Worm (Caenorhabditis elegans) whole organism, L4 larva: ENCODE measurements around the gene ifa-4.
A peak's percentile ranks its signal among the peaks of the same experiment; 100 is the strongest.

Source experiments
- F26F4.8 ChIP-seq: fragments of 200-800 bp; sonication (Bioruptor generic); conservative IDR thresholded peaks from 2 replicates; pipeline ENCODE4 v1.3.6; 2022; ENCODE audit warnings: missing genetic modification characterization, missing compliant biosample characterization
- F44E2.7 ChIP-seq: fragments of 200-800 bp; sonication (Bioruptor generic); IDR thresholded peaks from 2 replicates; pipeline ENCODE4 v2.1.2; 2022; ENCODE audit warnings: missing genetic modification characterization, missing compliant biosample characterization
- F49E8.2 ChIP-seq: sonication (generic microtip); optimal IDR thresholded peaks from 2 replicates; lab custom pipeline; 2016; ENCODE audit warnings: missing compliant biosample characterization, mild to moderate bottlenecking, missing genetic modification characterization, borderline replicate concordance
- Y105C5A.15 ChIP-seq: fragments of 200-800 bp; sonication (Bioruptor generic); IDR thresholded peaks from 2 replicates; pipeline ENCODE4 v1.3.6; 2022; ENCODE audit warnings: missing genetic modification characterization, missing compliant biosample characterization
- ZK337.2 ChIP-seq: fragments of 200-800 bp; sonication (Bioruptor generic); IDR thresholded peaks from 2 replicates; pipeline ENCODE4 v1.3.6; 2022; ENCODE audit warnings: missing genetic modification reagents, missing genetic modification characterization, missing compliant biosample characterization
- ZK546.5 ChIP-seq, 2 experiments: sonication (generic microtip); optimal IDR thresholded peaks; 2 replicates each; lab custom pipeline; 2017; ENCODE audit warnings: missing biosample characterization in 2 of 2, missing genetic modification characterization in 2 of 2
- attf-4 ChIP-seq: sonication (generic microtip); optimal IDR thresholded peaks from 3 replicates; lab custom pipeline; 2017; ENCODE audit warnings: missing biosample characterization, missing genetic modification characterization
- ceh-28 ChIP-seq: fragments of 150-350 bp; optimal IDR thresholded peaks from 2 replicates; lab custom pipeline; 2014; ENCODE audit warnings: missing biosample characterization, missing genetic modification reagents, missing genetic modification characterization
- ceh-32 ChIP-seq: sonication (generic microtip); optimal IDR thresholded peaks from 2 replicates; lab custom pipeline; 2016; ENCODE audit warnings: mild to moderate bottlenecking, missing genetic modification characterization, missing compliant biosample characterization; ENCODE audit not compliant: poor library complexity
- ceh-44 ChIP-seq: fragments of 200-800 bp; sonication (Bioruptor generic); IDR thresholded peaks from 2 replicates; pipeline ENCODE4 v1.3.6; 2022; ENCODE audit warnings: missing genetic modification reagents, missing genetic modification characterization, missing compliant biosample characterization
- ceh-62 ChIP-seq: sonication (generic microtip); optimal IDR thresholded peaks from 2 replicates; lab custom pipeline; 2017; ENCODE audit warnings: missing biosample characterization, missing genetic modification characterization
- ceh-82 ChIP-seq: sonication (generic microtip); optimal IDR thresholded peaks from 2 replicates; lab custom pipeline; 2017; ENCODE audit warnings: missing biosample characterization, missing genetic modification characterization
- ces-1 ChIP-seq: fragments of 150-350 bp; sonication (generic microtip); optimal IDR thresholded peaks from 4 replicates; lab custom pipeline; 2014; ENCODE audit warnings: missing biosample characterization, missing genetic modification reagents, missing genetic modification characterization
- daf-8 ChIP-seq: fragments of 200-800 bp; sonication (Bioruptor generic); IDR thresholded peaks from 2 replicates; pipeline ENCODE4 v1.3.6; 2022; ENCODE audit warnings: missing genetic modification characterization, missing compliant biosample characterization
- dmd-9 ChIP-seq: fragments of 200-800 bp; sonication (Bioruptor generic); IDR thresholded peaks from 2 replicates; pipeline ENCODE4 v1.3.6; 2022; ENCODE audit warnings: missing genetic modification reagents, missing genetic modification characterization, missing compliant biosample characterization
- dve-1 ChIP-seq: sonication (generic microtip); optimal IDR thresholded peaks from 2 replicates; lab custom pipeline; 2017; ENCODE audit warnings: antibody characterized with exemption, mild to moderate bottlenecking, missing genetic modification characterization, missing compliant biosample characterization; ENCODE audit not compliant: insufficient read depth
- egl-43 ChIP-seq: fragments of 200-800 bp; sonication (Bioruptor generic); IDR thresholded peaks from 2 replicates; pipeline ENCODE4 v1.3.6; 2022; ENCODE audit warnings: missing genetic modification reagents, missing genetic modification characterization, missing compliant biosample characterization
- fkh-10 ChIP-seq: fragments of 150-350 bp; optimal IDR thresholded peaks from 2 replicates; lab custom pipeline; 2014; ENCODE audit warnings: missing biosample characterization, missing genetic modification reagents, missing genetic modification characterization
- hif-1 ChIP-seq, 2 experiments: sonication (generic microtip); optimal IDR thresholded peaks; 2 replicates each; lab custom pipeline; 2016 to 2017; ENCODE audit warnings: missing compliant biosample characterization in 2 of 2, missing genetic modification characterization in 2 of 2, missing genetic modification reagents in 2 of 2, missing genotype in 2 of 2, mild to moderate bottlenecking in 1 of 2
- hlh-30 ChIP-seq: sonication (generic microtip); optimal IDR thresholded peaks from 2 replicates; lab custom pipeline; 2017; ENCODE audit warnings: antibody characterized with exemption, mild to moderate bottlenecking, missing genetic modification characterization, missing compliant biosample characterization; ENCODE audit not compliant: insufficient read depth
- jun-1 ChIP-seq: fragments of 150-350 bp; optimal IDR thresholded peaks from 2 replicates; lab custom pipeline; 2014; ENCODE audit warnings: missing biosample characterization, missing genetic modification reagents, missing genetic modification characterization
- lin-13 ChIP-seq: fragments of 150-350 bp; optimal IDR thresholded peaks from 2 replicates; lab custom pipeline; 2014; ENCODE audit warnings: missing biosample characterization, missing genetic modification reagents, missing genetic modification characterization
- lin-15B ChIP-seq: fragments of 150-350 bp; sonication (generic microtip); optimal IDR thresholded peaks from 3 replicates; lab custom pipeline; 2014; ENCODE audit warnings: missing biosample characterization, missing genetic modification characterization
- lin-29 ChIP-seq: fragments of 200-800 bp; sonication (Bioruptor generic); IDR thresholded peaks from 2 replicates; pipeline ENCODE4 v1.3.6; 2022; ENCODE audit warnings: missing genetic modification reagents, missing genetic modification characterization, missing compliant biosample characterization
- lir-3 ChIP-seq: sonication (generic microtip); optimal IDR thresholded peaks from 2 replicates; lab custom pipeline; 2016; ENCODE audit warnings: mild to moderate bottlenecking, missing genetic modification characterization, missing compliant biosample characterization
- madf-9 ChIP-seq: fragments of 200-800 bp; sonication (Bioruptor generic); conservative IDR thresholded peaks from 2 replicates; pipeline ENCODE4 v1.3.6; 2022; ENCODE audit warnings: missing genetic modification reagents, missing genetic modification characterization, missing compliant biosample characterization
- mdt-29 ChIP-seq: fragments of 200-800 bp; sonication (Bioruptor generic); IDR thresholded peaks from 2 replicates; pipeline ENCODE4 v1.3.6; 2022; ENCODE audit warnings: missing genetic modification reagents, missing genetic modification characterization, missing compliant biosample characterization
- mxl-2 ChIP-seq: fragments of 200-800 bp; sonication (Bioruptor generic); conservative IDR thresholded peaks from 2 replicates; pipeline ENCODE4 v1.3.6; 2022; ENCODE audit warnings: missing genetic modification reagents, missing genetic modification characterization, missing compliant biosample characterization
- nhr-10 ChIP-seq: fragments of 150-350 bp; optimal IDR thresholded peaks from 2 replicates; lab custom pipeline; 2014; ENCODE audit warnings: missing biosample characterization, missing genetic modification characterization
- nhr-111 ChIP-seq: fragments of 200-800 bp; sonication (Bioruptor generic); optimal IDR thresholded peaks from 2 replicates; lab custom pipeline; 2018; ENCODE audit warnings: mild to moderate bottlenecking, missing genetic modification characterization, missing compliant biosample characterization
- nhr-237 ChIP-seq: sonication (generic microtip); optimal IDR thresholded peaks from 2 replicates; lab custom pipeline; 2017; ENCODE audit warnings: missing biosample characterization, missing genetic modification characterization
- nhr-25 ChIP-seq: sonication (generic microtip); optimal IDR thresholded peaks from 2 replicates; lab custom pipeline; 2017; ENCODE audit warnings: missing genetic modification characterization, mild to moderate bottlenecking, missing compliant biosample characterization, antibody characterized with exemption, moderate library complexity, borderline replicate concordance; ENCODE audit not compliant: insufficient read depth
- nhr-28 ChIP-seq: fragments of 150-350 bp; optimal IDR thresholded peaks from 2 replicates; lab custom pipeline; 2014; ENCODE audit warnings: missing biosample characterization, missing genetic modification characterization
- nhr-41 ChIP-seq: fragments of 200-800 bp; sonication (Bioruptor generic); IDR thresholded peaks from 2 replicates; pipeline ENCODE4 v1.3.6; 2022; ENCODE audit warnings: missing genetic modification reagents, missing genetic modification characterization, missing compliant biosample characterization
- nhr-76 ChIP-seq: fragments of 150-350 bp; optimal IDR thresholded peaks from 2 replicates; lab custom pipeline; 2014; ENCODE audit warnings: missing biosample characterization, missing genetic modification characterization
- php-3 ChIP-seq: fragments of 200-800 bp; sonication (Bioruptor generic); IDR thresholded peaks from 2 replicates; pipeline ENCODE4 v1.3.6; 2022; ENCODE audit warnings: missing genetic modification reagents, missing genetic modification characterization, missing compliant biosample characterization
- pqm-1 ChIP-seq: sonication (generic microtip); optimal IDR thresholded peaks from 2 replicates; lab custom pipeline; 2017; ENCODE audit warnings: missing biosample characterization, missing genetic modification characterization
- saeg-2 ChIP-seq: fragments of 200-800 bp; sonication (Bioruptor generic); IDR thresholded peaks from 2 replicates; pipeline ENCODE4 v1.3.6; 2022; ENCODE audit warnings: missing genetic modification reagents, missing genetic modification characterization, missing compliant biosample characterization
- set-16 ChIP-seq: fragments of 200-800 bp; sonication (Bioruptor generic); IDR thresholded peaks from 2 replicates; pipeline ENCODE4 v1.3.6; 2022; ENCODE audit warnings: missing genetic modification reagents, missing genetic modification characterization, missing compliant biosample characterization
- skn-1 ChIP-seq: fragments of 150-350 bp; optimal IDR thresholded peaks from 2 replicates; lab custom pipeline; 2014; ENCODE audit warnings: missing biosample characterization, missing genetic modification characterization
- unc-130 ChIP-seq: sonication (generic microtip); optimal IDR thresholded peaks from 2 replicates; lab custom pipeline; 2016; ENCODE audit warnings: missing genetic modification reagents, missing genetic modification characterization, missing compliant biosample characterization
- unc-62 ChIP-seq, 3 experiments: fragments of 150-350 bp in 1 of 3; sonication (generic microtip); optimal IDR thresholded peaks in 2 of 3; peaks in 1 of 3; 1 replicate in 1 of 3; 2 replicates in 2 of 3; lab custom pipeline; 2014 to 2017; ENCODE audit warnings: missing biosample characterization in 3 of 3, missing genetic modification characterization in 3 of 3, missing genetic modification reagents in 3 of 3, missing genotype in 1 of 3

ifa-4 gene

DNA sequence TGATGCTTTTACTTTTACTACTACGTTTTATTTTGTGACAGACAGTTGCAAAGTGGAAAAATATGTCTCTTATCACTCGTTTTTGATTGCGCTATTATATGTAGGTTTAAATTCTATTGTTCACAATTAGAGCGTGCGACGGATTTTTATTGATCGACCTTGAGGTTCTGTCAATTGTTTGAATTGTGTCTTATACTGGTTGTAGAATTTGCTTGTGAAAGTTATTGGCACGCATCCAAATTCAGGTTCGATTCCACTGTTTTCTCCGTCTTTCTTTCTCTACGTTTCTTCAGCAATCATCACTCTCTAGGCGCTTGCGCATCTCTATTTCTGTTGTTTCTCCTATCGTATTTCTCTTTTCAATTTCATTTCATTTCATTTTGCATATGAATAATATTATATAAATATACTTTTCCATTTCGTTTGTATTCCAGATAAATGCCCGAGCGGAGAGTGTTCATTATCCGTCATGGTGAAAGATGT, 22.1 kb downstream of the ifa-4 start, which contains the start of gene T07F12.1:
T07F12.1 (plus strand) TSS at position 433 of the 483 bp plus-strand sequence.
- no peak for TF ChIP-seq ces-1 (GFP tag; lab: Kevin White, UChicago)
- no peak for TF ChIP-seq ceh-62 (tag; lab: Kevin White, UChicago)
- no peak for TF ChIP-seq ceh-28
- TF ChIP-seq dve-1, result peak; percentile 15
- TF ChIP-seq mdt-29, result no peak
- TF ChIP-seq unc-130 (GFP tag; lab: Kevin White, UChicago), result no peak
- peak; percentile 19 for TF ChIP-seq nhr-28 (tag; lab: Kevin White, UChicago)
- no peak for TF ChIP-seq ceh-44 (GFP tag; lab: Robert Waterston, UW)
- peak in 1 of 2 experiments; percentile 73 for TF ChIP-seq unc-62 (GFP tag; optimal IDR thresholded peaks at IDR 0.05 in 1 of 2; lab: Kevin White, UChicago)
- TF ChIP-seq unc-62 (tag; optimal IDR thresholded peaks at IDR 0.05; lab: Kevin White, UChicago), result no peak
- no peak for TF ChIP-seq jun-1 (tag; lab: Kevin White, UChicago)
- no peak for TF ChIP-seq Y105C5A.15 (GFP tag; lab: Robert Waterston, UW)
- no peak for TF ChIP-seq hlh-30 (tag; lab: Kevin White, UChicago)
- TF ChIP-seq lin-15B, result no peak
- no peak for TF ChIP-seq F44E2.7 (GFP tag; lab: Robert Waterston, UW)
- no peak for TF ChIP-seq daf-8 (GFP tag; lab: Robert Waterston, UW)
- TF ChIP-seq lin-29, result no peak
- TF ChIP-seq nhr-41 (GFP tag; lab: Robert Waterston, UW), result no peak
- peak; percentile 7 for TF ChIP-seq pqm-1 (tag; lab: Kevin White, UChicago)
- no peak for TF ChIP-seq nhr-76 (tag; lab: Kevin White, UChicago)
- peak; percentile 56; the same call in 1 of the 2 replicates for TF ChIP-seq php-3 (GFP tag; lab: Robert Waterston, UW)
- no peak for TF ChIP-seq nhr-237 (tag; lab: Kevin White, UChicago)
- no peak for TF ChIP-seq egl-43 (GFP tag; lab: Robert Waterston, UW)
- TF ChIP-seq lin-13 (GFP tag; lab: Kevin White, UChicago), result no peak
- TF ChIP-seq skn-1, result no peak
- TF ChIP-seq dmd-9 (GFP tag; lab: Robert Waterston, UW), result no peak
- TF ChIP-seq mxl-2 (GFP tag; lab: Robert Waterston, UW), result no peak
- no peak for TF ChIP-seq F26F4.8
- TF ChIP-seq ZK337.2 (GFP tag; lab: Robert Waterston, UW), result no peak
- no peak for TF ChIP-seq hif-1 (tag; optimal IDR thresholded peaks at IDR 0.05; lab: Kevin White, UChicago)
- TF ChIP-seq nhr-111, result no peak
- no peak for TF ChIP-seq set-16 (GFP tag; lab: Robert Waterston, UW)
- no peak for TF ChIP-seq ceh-32
- no peak for TF ChIP-seq lir-3 (tag; lab: Kevin White, UChicago)
- no peak for TF ChIP-seq ZK546.5 (tag; optimal IDR thresholded peaks at IDR 0.05; lab: Kevin White, UChicago)
- TF ChIP-seq fkh-10, result no peak
- TF ChIP-seq nhr-10 (tag; lab: Kevin White, UChicago), result no peak
- no peak for TF ChIP-seq ceh-82
- TF ChIP-seq attf-4 (tag; lab: Kevin White, UChicago), result no peak
- peak; percentile 54 for TF ChIP-seq nhr-25 (tag; lab: Kevin White, UChicago)
- TF ChIP-seq madf-9 (GFP tag; lab: Robert Waterston, UW), result no peak
- no peak for TF ChIP-seq saeg-2 (GFP tag; lab: Robert Waterston, UW)
- TF ChIP-seq F49E8.2, result no peak
